Fruit fly (Drosophila melanogaster): ENCODE measurements around the gene CG34417.

The CG34417 gene

dm6 chrX:6574488-6574887 lies 33.9 kb downstream of the CG34417 start:
- no peak for TF ChIP-seq Crg-1 (GFP tag; optimal IDR thresholded peaks at IDR 0.05)
- no peak for TF ChIP-seq CG7101 (tag; optimal IDR thresholded peaks at IDR 0.05)

- no peak for TF ChIP-seq CG7101 (tag; optimal IDR thresholded peaks at IDR 0.05)
- TF ChIP-seq bab1 (GFP tag; optimal IDR thresholded peaks at IDR 0.05), result no peak
- TF ChIP-seq cic (GFP tag; optimal IDR thresholded peaks at IDR 0.05), result no peak
- TF ChIP-seq CG12768 (GFP tag; optimal IDR thresholded peaks at IDR 0.05), result no peak
- no peak for TF ChIP-seq tj (GFP tag; optimal IDR thresholded peaks at IDR 0.05)
- no peak for TF ChIP-seq CG7045 (GFP tag; optimal IDR thresholded peaks at IDR 0.05)
Observed at dm6 chrX:6588990-6589389, 48.4 kb downstream of the CG34417 start, which contains the start of gene CG17717. CG17717 (plus strand) TSS chrX:6589290.

dm6 chrX:6590681-6591289 lies 50.2 kb downstream of the CG34417 start, which contains the start of gene Pat1:
Pat1 (plus strand) TSS chrX:6590776.
- no peak for TF ChIP-seq toe (GFP tag; optimal IDR thresholded peaks at IDR 0.05)
- peak; percentile 1 for TF ChIP-seq CG11617 (GFP tag; optimal IDR thresholded peaks at IDR 0.05)
- no peak for TF ChIP-seq CG1620 (GFP tag; optimal IDR thresholded peaks at IDR 0.05)
- TF ChIP-seq pad (GFP tag; optimal IDR thresholded peaks at IDR 0.05), result no peak
- no peak for TF ChIP-seq cnc (optimal IDR thresholded peaks at IDR 0.05)
- peak; percentile 24 for TF ChIP-seq Mnt (GFP tag; optimal IDR thresholded peaks at IDR 0.05)
- no peak for TF ChIP-seq CG7045 (GFP tag; optimal IDR thresholded peaks at IDR 0.05)
- peak; percentile 8 for TF ChIP-seq CG14711 (tag; optimal IDR thresholded peaks at IDR 0.05)
- no peak for TF ChIP-seq kay (GFP tag; ENCODE audit: borderline replicate concordance)
- TF ChIP-seq cic (GFP tag; optimal IDR thresholded peaks at IDR 0.05), result no peak
- TF ChIP-seq bab1 (GFP tag; optimal IDR thresholded peaks at IDR 0.05), result peak; percentile 73
- peak; percentile 17 for TF ChIP-seq CG7101 (tag; optimal IDR thresholded peaks at IDR 0.05)
- TF ChIP-seq CG5204 (GFP tag; optimal IDR thresholded peaks at IDR 0.05), result no peak
- no peak for TF ChIP-seq CG33017 (tag; optimal IDR thresholded peaks at IDR 0.05)
- TF ChIP-seq CG12768 (GFP tag; optimal IDR thresholded peaks at IDR 0.05), result no peak
- TF ChIP-seq ovo (GFP tag; optimal IDR thresholded peaks at IDR 0.05), result no peak

dm6 chrX:6592093-6592492 lies 51.5 kb downstream of the CG34417 start:
- no peak for TF ChIP-seq Hr96 (GFP tag; optimal IDR thresholded peaks at IDR 0.05)
- TF ChIP-seq tj (GFP tag; optimal IDR thresholded peaks at IDR 0.05), result peak; percentile 42
- TF ChIP-seq kay (GFP tag; ENCODE audit: borderline replicate concordance), result peak; percentile 49
- no peak for TF ChIP-seq cic (GFP tag; optimal IDR thresholded peaks at IDR 0.05)
- TF ChIP-seq CG12768 (GFP tag; optimal IDR thresholded peaks at IDR 0.05), result peak; percentile 51
- TF ChIP-seq CG7045 (GFP tag; optimal IDR thresholded peaks at IDR 0.05), result peak; percentile 37
- TF ChIP-seq toe (GFP tag; optimal IDR thresholded peaks at IDR 0.05), result no peak
- no peak for TF ChIP-seq CG5204 (GFP tag; optimal IDR thresholded peaks at IDR 0.05)
- peak; percentile 58 for TF ChIP-seq CG11617 (GFP tag; optimal IDR thresholded peaks at IDR 0.05)
- TF ChIP-seq cnc (optimal IDR thresholded peaks at IDR 0.05), result no peak
- peak; percentile 42 for TF ChIP-seq CG14711 (tag; optimal IDR thresholded peaks at IDR 0.05)
- peak; percentile 65 for TF ChIP-seq pad (GFP tag; optimal IDR thresholded peaks at IDR 0.05)
- TF ChIP-seq Crg-1 (GFP tag; optimal IDR thresholded peaks at IDR 0.05), result peak; percentile 65
- TF ChIP-seq CG7101 (tag; optimal IDR thresholded peaks at IDR 0.05), result peak; percentile 84
- TF ChIP-seq bab1 (GFP tag; optimal IDR thresholded peaks at IDR 0.05), result no peak
- no peak for TF ChIP-seq CG1620 (GFP tag; optimal IDR thresholded peaks at IDR 0.05)
- TF ChIP-seq Clk (GFP tag; optimal IDR thresholded peaks at IDR 0.05), result peak; percentile 17
- TF ChIP-seq Mnt (GFP tag; optimal IDR thresholded peaks at IDR 0.05), result no peak
- TF ChIP-seq CG33017 (tag; optimal IDR thresholded peaks at IDR 0.05), result peak; percentile 53
- peak; percentile 64 for TF ChIP-seq ovo (GFP tag; optimal IDR thresholded peaks at IDR 0.05)

- no peak for TF ChIP-seq CG12768 (GFP tag; optimal IDR thresholded peaks at IDR 0.05)
- no peak for TF ChIP-seq toe (GFP tag; optimal IDR thresholded peaks at IDR 0.05)
- no peak for TF ChIP-seq CG7101 (tag; optimal IDR thresholded peaks at IDR 0.05)
- no peak for TF ChIP-seq CG14711 (tag; optimal IDR thresholded peaks at IDR 0.05)
- TF ChIP-seq CG11617 (GFP tag; optimal IDR thresholded peaks at IDR 0.05), result no peak
- no peak for TF ChIP-seq Clk (GFP tag; optimal IDR thresholded peaks at IDR 0.05)
- no peak for TF ChIP-seq cnc (optimal IDR thresholded peaks at IDR 0.05)
- TF ChIP-seq CG7045 (GFP tag; optimal IDR thresholded peaks at IDR 0.05), result no peak
- TF ChIP-seq tj (GFP tag; optimal IDR thresholded peaks at IDR 0.05), result no peak
- TF ChIP-seq CG5204 (GFP tag; optimal IDR thresholded peaks at IDR 0.05), result no peak
- TF ChIP-seq Crg-1 (GFP tag; optimal IDR thresholded peaks at IDR 0.05), result no peak
- TF ChIP-seq kay (GFP tag; ENCODE audit: borderline replicate concordance), result no peak
- TF ChIP-seq Mnt (GFP tag; optimal IDR thresholded peaks at IDR 0.05), result no peak
- TF ChIP-seq pad (GFP tag; optimal IDR thresholded peaks at IDR 0.05), result no peak
- no peak for TF ChIP-seq cic (GFP tag; optimal IDR thresholded peaks at IDR 0.05)
- TF ChIP-seq ovo (GFP tag; optimal IDR thresholded peaks at IDR 0.05), result no peak
- TF ChIP-seq bab1 (GFP tag; optimal IDR thresholded peaks at IDR 0.05), result no peak
- TF ChIP-seq CG1620 (GFP tag; optimal IDR thresholded peaks at IDR 0.05), result no peak
- TF ChIP-seq CG33017 (tag; optimal IDR thresholded peaks at IDR 0.05), result no peak
- no peak for TF ChIP-seq Hr96 (GFP tag; optimal IDR thresholded peaks at IDR 0.05)
Observed at dm6 chrX:6592745-6593144, 52.2 kb downstream of the CG34417 start.

dm6 chrX:6596788-6597187 lies 56.2 kb downstream of the CG34417 start, which contains the start of gene APC7:
APC7 (plus strand) TSS chrX:6597088.
- TF ChIP-seq cic (GFP tag; optimal IDR thresholded peaks at IDR 0.05) (no peak), CG33017 (tag; optimal IDR thresholded peaks at IDR 0.05) (no peak), ovo (GFP tag; optimal IDR thresholded peaks at IDR 0.05) (no peak), CG1620 (GFP tag; optimal IDR thresholded peaks at IDR 0.05) (no peak), CG14711 (tag; optimal IDR thresholded peaks at IDR 0.05) (no peak), CG7101 (tag; optimal IDR thresholded peaks at IDR 0.05) (no peak), CG11617 (GFP tag; optimal IDR thresholded peaks at IDR 0.05) (no peak), CG7045 (GFP tag; optimal IDR thresholded peaks at IDR 0.05) (no peak), pad (GFP tag; optimal IDR thresholded peaks at IDR 0.05) (no peak), CG12768 (GFP tag; optimal IDR thresholded peaks at IDR 0.05) (no peak)

Measured in whole organism, adult.